Worm (Caenorhabditis elegans) whole organism, L3 larva: ENCODE measurements around the gene ZK809.9.

Experiments used
- aly-2 ChIP-seq: fragments of 150-350 bp; optimal IDR thresholded peaks from 2 replicates; lab custom pipeline; 2014; ENCODE audit warnings: missing biosample characterization, missing genetic modification characterization
- lin-39 ChIP-seq: fragments of 150-350 bp; optimal IDR thresholded peaks from 2 replicates; lab custom pipeline; 2018; ENCODE audit warnings: missing biosample characterization, missing genetic modification reagents, missing genetic modification characterization
- nhr-237 ChIP-seq: fragments of 150-350 bp; optimal IDR thresholded peaks from 2 replicates; lab custom pipeline; 2014; ENCODE audit warnings: missing biosample characterization, missing genetic modification characterization
- nhr-25 ChIP-seq: sonication (generic microtip); optimal IDR thresholded peaks from 2 replicates; lab custom pipeline; 2017; ENCODE audit warnings: missing biosample characterization, missing genetic modification characterization
- nhr-28 ChIP-seq: fragments of 150-350 bp; optimal IDR thresholded peaks from 2 replicates; lab custom pipeline; 2014; ENCODE audit warnings: missing biosample characterization, missing genetic modification characterization
- pha-4 ChIP-seq: fragments of 150-350 bp; optimal IDR thresholded peaks from 2 replicates; lab custom pipeline; 2014; ENCODE audit warnings: missing biosample characterization, missing genetic modification reagents, missing genetic modification characterization

- TF ChIP-seq lin-39 (tag; lab: Kevin White, UChicago) (no peak), pha-4 (tag; lab: Kevin White, UChicago) (no peak), nhr-237 (tag; lab: Kevin White, UChicago) (no peak), nhr-28 (tag; lab: Kevin White, UChicago) (no peak), nhr-25 (tag; lab: Kevin White, UChicago) (no peak), aly-2 (tag; lab: Kevin White, UChicago) (no peak)
Measured at ce11 chrIV:11665010-11665409, at the start of gene ZK809.9.
